Worm (Caenorhabditis elegans) whole organism, L1 larva: ENCODE results near the gene ccdc-47.

Source experiments
- C16A3.4 ChIP-seq: fragments of 150-350 bp; optimal IDR thresholded peaks from 2 replicates; lab custom pipeline; 2014; ENCODE audit warnings: missing biosample characterization, missing genetic modification characterization
- C34B4.2 ChIP-seq: sonication (generic microtip); optimal IDR thresholded peaks from 2 replicates; lab custom pipeline; 2017; ENCODE audit warnings: mild to moderate bottlenecking, missing genetic modification characterization, missing compliant biosample characterization
- aha-1 ChIP-seq: fragments of 150-350 bp; optimal IDR thresholded peaks from 2 replicates; lab custom pipeline; 2014; ENCODE audit warnings: missing biosample characterization, missing genetic modification characterization
- alr-1 ChIP-seq: fragments of 200-800 bp; sonication (Bioruptor generic); optimal IDR thresholded peaks from 2 replicates; lab custom pipeline; 2018; ENCODE audit warnings: borderline replicate concordance, mild to moderate bottlenecking, missing genetic modification characterization, missing compliant biosample characterization
- aly-2 ChIP-seq: fragments of 150-350 bp; optimal IDR thresholded peaks from 2 replicates; lab custom pipeline; 2014; ENCODE audit warnings: missing biosample characterization, missing genetic modification characterization
- ama-1 ChIP-seq: fragments of 150-350 bp; optimal IDR thresholded peaks from 2 replicates; lab custom pipeline; 2014
- ceh-82 ChIP-seq, 3 experiments: fragments of 150-350 bp in 1 of 3; sonication (generic microtip) in 2 of 3; optimal IDR thresholded peaks; 2 replicates each; lab custom pipeline; 2014 to 2017; ENCODE audit warnings: missing biosample characterization in 3 of 3, missing genetic modification characterization in 3 of 3
- ceh-88 ChIP-seq: fragments of 200-800 bp; sonication (Bioruptor generic); IDR thresholded peaks from 2 replicates; pipeline ENCODE4 v1.3.6; 2022; ENCODE audit warnings: missing genetic modification characterization, missing compliant biosample characterization
- dpl-1 ChIP-seq, 3 experiments: fragments of 150-350 bp in 2 of 3; sonication (generic microtip) in 1 of 3; optimal IDR thresholded peaks; 2 replicates each; lab custom pipeline; 2014 to 2017; ENCODE audit warnings: missing biosample characterization in 3 of 3, missing genetic modification characterization in 3 of 3, missing genetic modification reagents in 3 of 3
- dsc-1 ChIP-seq: sonication (generic microtip); optimal IDR thresholded peaks from 2 replicates; lab custom pipeline; 2016; ENCODE audit warnings: mild to moderate bottlenecking, missing genetic modification characterization, missing compliant biosample characterization
- efl-1 ChIP-seq, 4 experiments: fragments of 150-350 bp; optimal IDR thresholded peaks in 3 of 4; peaks in 1 of 4; 1 replicate in 1 of 4; 2 replicates in 3 of 4; lab custom pipeline; 2014; ENCODE audit warnings: missing biosample characterization in 2 of 4, missing genetic modification characterization in 2 of 4, missing genetic modification reagents in 2 of 4
- egl-13 ChIP-seq: sonication (generic microtip); optimal IDR thresholded peaks from 2 replicates; lab custom pipeline; 2016; ENCODE audit warnings: missing genotype, missing genetic modification reagents, missing genetic modification characterization, missing compliant biosample characterization
- fkh-4 ChIP-seq: sonication (generic microtip); optimal IDR thresholded peaks from 2 replicates; lab custom pipeline; 2016; ENCODE audit warnings: missing compliant biosample characterization, missing genetic modification characterization, borderline replicate concordance
- fkh-8 ChIP-seq: sonication (generic microtip); optimal IDR thresholded peaks from 2 replicates; lab custom pipeline; 2016; ENCODE audit warnings: mild to moderate bottlenecking, missing genetic modification characterization, missing compliant biosample characterization
- fos-1 ChIP-seq: fragments of 150-350 bp; optimal IDR thresholded peaks from 2 replicates; lab custom pipeline; 2014; ENCODE audit warnings: missing biosample characterization, missing genetic modification characterization
- hpl-2 ChIP-seq: fragments of 150-350 bp; optimal IDR thresholded peaks from 2 replicates; lab custom pipeline; 2014; ENCODE audit warnings: missing biosample characterization, missing genetic modification reagents, missing genetic modification characterization
- jun-1 ChIP-seq: fragments of 150-350 bp; optimal IDR thresholded peaks from 2 replicates; lab custom pipeline; 2014; ENCODE audit warnings: missing biosample characterization, missing genetic modification reagents, missing genetic modification characterization
- lin-35 ChIP-seq, 2 experiments: fragments of 150-350 bp; optimal IDR thresholded peaks; 2 replicates each; lab custom pipeline; 2014; ENCODE audit warnings: missing biosample characterization in 2 of 2, missing genetic modification characterization in 2 of 2, missing genetic modification reagents in 2 of 2
- lin-39 ChIP-seq: fragments of 150-350 bp; optimal IDR thresholded peaks from 2 replicates; lab custom pipeline; 2014; ENCODE audit warnings: missing biosample characterization, missing genetic modification reagents, missing genetic modification characterization
- lir-3 ChIP-seq: sonication (generic microtip); optimal IDR thresholded peaks from 2 replicates; lab custom pipeline; 2016; ENCODE audit warnings: mild to moderate bottlenecking, missing genetic modification characterization, moderate library complexity, missing compliant biosample characterization; ENCODE audit not compliant: poor library complexity
- lsy-2 ChIP-seq, 2 experiments: fragments of 150-350 bp; optimal IDR thresholded peaks; 2 replicates each; lab custom pipeline; 2014; ENCODE audit warnings: missing biosample characterization in 2 of 2, missing genetic modification characterization in 2 of 2
- nhr-11 ChIP-seq: fragments of 150-350 bp; optimal IDR thresholded peaks from 2 replicates; lab custom pipeline; 2014; ENCODE audit warnings: missing biosample characterization, missing genetic modification characterization
- nhr-19 ChIP-seq: fragments of 200-800 bp; sonication (Bioruptor generic); conservative IDR thresholded peaks from 2 replicates; pipeline ENCODE4 v1.3.6; 2022; ENCODE audit warnings: missing genetic modification characterization, missing compliant biosample characterization
- nhr-20 ChIP-seq: sonication (generic microtip); optimal IDR thresholded peaks from 2 replicates; lab custom pipeline; 2016; ENCODE audit warnings: mild to moderate bottlenecking, missing genetic modification characterization, missing compliant biosample characterization
- nhr-237 ChIP-seq: fragments of 150-350 bp; optimal IDR thresholded peaks from 2 replicates; lab custom pipeline; 2014; ENCODE audit warnings: missing biosample characterization, missing genetic modification characterization
- nhr-47 ChIP-seq: sonication (generic microtip); optimal IDR thresholded peaks from 2 replicates; lab custom pipeline; 2016; ENCODE audit warnings: mild to moderate bottlenecking, missing genetic modification characterization, moderate library complexity, missing compliant biosample characterization
- nhr-71 ChIP-seq: sonication (generic microtip); optimal IDR thresholded peaks from 2 replicates; lab custom pipeline; 2016; ENCODE audit warnings: mild to moderate bottlenecking, missing genetic modification characterization, moderate library complexity, missing compliant biosample characterization
- nhr-76 ChIP-seq: sonication (generic microtip); optimal IDR thresholded peaks from 2 replicates; lab custom pipeline; 2017; ENCODE audit warnings: missing biosample characterization, missing genetic modification characterization
- nhr-77 ChIP-seq: fragments of 150-350 bp; optimal IDR thresholded peaks from 2 replicates; lab custom pipeline; 2014; ENCODE audit warnings: missing biosample characterization, missing genetic modification characterization
- nhr-85 ChIP-seq: sonication (generic microtip); peaks from one replicate; lab custom pipeline; 2016; ENCODE audit warnings: missing genetic modification characterization, inconsistent platforms, missing compliant biosample characterization
- nhr-90 ChIP-seq: sonication (generic microtip); optimal IDR thresholded peaks from 2 replicates; lab custom pipeline; 2016; ENCODE audit warnings: mild to moderate bottlenecking, missing genetic modification characterization, missing compliant biosample characterization; ENCODE audit not compliant: poor library complexity
- rnt-1 ChIP-seq: sonication (generic microtip); optimal IDR thresholded peaks from 2 replicates; lab custom pipeline; 2016; ENCODE audit warnings: mild to moderate bottlenecking, missing genetic modification characterization, moderate library complexity, missing compliant biosample characterization
- skn-1 ChIP-seq: fragments of 150-350 bp; optimal IDR thresholded peaks from 2 replicates; lab custom pipeline; 2014; ENCODE audit warnings: missing biosample characterization, missing genetic modification characterization
- snu-23 ChIP-seq: sonication (generic microtip); optimal IDR thresholded peaks from 2 replicates; lab custom pipeline; 2016; ENCODE audit warnings: missing genetic modification characterization, missing compliant biosample characterization
- sptf-1 ChIP-seq: fragments of 150-350 bp; optimal IDR thresholded peaks from 2 replicates; lab custom pipeline; 2014; ENCODE audit warnings: missing biosample characterization, missing genetic modification characterization
- tbx-2 ChIP-seq: sonication (generic microtip); optimal IDR thresholded peaks from 2 replicates; lab custom pipeline; 2016; ENCODE audit warnings: missing genetic modification characterization, missing compliant biosample characterization
- vab-15 ChIP-seq: sonication (generic microtip); optimal IDR thresholded peaks from 2 replicates; lab custom pipeline; 2017; ENCODE audit warnings: missing genotype, mild to moderate bottlenecking, missing genetic modification characterization, missing compliant biosample characterization
- xbp-1 ChIP-seq: sonication (generic microtip); optimal IDR thresholded peaks from 2 replicates; lab custom pipeline; 2016; ENCODE audit warnings: missing genetic modification characterization, missing compliant biosample characterization
- zag-1 ChIP-seq: fragments of 150-350 bp; optimal IDR thresholded peaks from 2 replicates; lab custom pipeline; 2014; ENCODE audit warnings: missing biosample characterization, missing genetic modification characterization
- zip-4 ChIP-seq: fragments of 200-800 bp; sonication (Bioruptor generic); optimal IDR thresholded peaks from 2 replicates; lab custom pipeline; 2018; ENCODE audit warnings: mild to moderate bottlenecking, missing genetic modification characterization, moderate library complexity, missing compliant biosample characterization

Gene ccdc-47

DNA sequence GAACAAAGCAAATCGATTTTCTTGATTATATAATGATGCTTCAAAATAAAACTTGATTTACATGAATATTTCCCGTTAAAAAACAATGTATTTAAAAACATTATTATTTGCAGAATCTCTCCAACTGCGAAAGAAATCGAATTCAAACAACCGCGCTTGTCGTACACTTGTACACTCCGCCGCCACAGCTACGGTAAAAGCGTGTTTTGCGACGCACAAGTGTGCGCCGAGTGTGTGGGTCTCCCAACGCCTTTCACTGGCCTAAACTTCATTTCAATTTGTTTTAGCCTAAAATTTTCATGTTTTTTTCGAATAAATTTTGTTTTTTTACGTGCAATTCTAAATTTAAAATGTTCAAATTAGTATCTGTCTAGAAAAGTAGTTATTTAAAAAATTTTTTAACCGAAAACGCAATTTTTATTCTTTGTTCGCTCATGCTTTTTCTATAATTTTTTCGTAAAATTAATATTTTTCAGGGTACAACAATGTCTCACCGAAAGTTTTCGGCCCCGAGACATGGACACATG is 49.3 kb upstream of the ccdc-47 start, which contains the start of gene rpl-3 (continued):
- TF ChIP-seq fkh-8 (tag; lab: Kevin White, UChicago): peak; percentile 100

DNA sequence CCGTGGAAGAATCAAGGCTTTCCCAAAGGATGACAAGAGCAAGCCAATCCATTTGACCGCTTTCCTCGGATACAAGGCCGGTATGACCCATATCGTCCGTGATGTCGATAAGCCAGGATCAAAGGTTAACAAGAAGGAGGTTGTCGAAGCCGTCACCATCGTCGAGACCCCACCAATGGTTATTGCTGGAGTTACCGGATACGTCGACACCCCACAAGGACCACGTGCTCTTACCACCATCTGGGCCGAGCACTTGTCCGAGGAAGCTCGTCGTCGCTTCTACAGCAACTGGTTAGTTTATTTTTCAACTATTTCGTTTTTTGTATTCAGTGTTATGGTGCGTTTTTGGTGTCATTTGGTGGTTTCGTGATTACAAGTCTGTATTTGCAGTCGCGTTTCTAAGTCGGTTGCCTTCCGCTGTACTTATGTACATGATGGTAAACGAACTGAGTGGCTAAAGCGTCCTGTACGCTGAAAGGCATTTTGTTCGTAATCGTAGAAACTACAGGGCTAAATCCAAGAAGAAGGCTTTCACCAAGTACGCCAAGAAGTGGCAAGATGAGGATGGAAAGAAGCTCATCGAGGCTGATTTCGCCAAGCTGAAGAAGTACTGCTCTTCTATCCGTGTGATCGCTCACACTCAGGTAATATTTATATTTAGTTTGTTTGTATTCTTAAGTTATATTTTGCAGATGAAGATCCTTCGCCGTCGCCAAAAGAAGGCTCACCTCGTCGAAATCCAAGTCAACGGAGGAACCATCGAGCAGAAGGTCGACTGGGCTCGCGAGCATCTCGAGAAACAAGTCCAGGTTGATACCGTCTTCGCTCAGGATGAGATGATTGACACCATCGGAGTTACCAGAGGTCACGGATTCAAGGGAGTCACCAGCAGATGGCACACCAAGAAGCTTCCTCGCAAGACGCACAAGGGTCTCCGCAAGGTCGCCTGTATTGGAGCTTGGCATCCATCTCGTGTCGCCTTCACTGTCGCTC is 48.5 kb upstream of the ccdc-47 start:
- peak; percentile 14 for TF ChIP-seq vab-15 (tag; lab: Kevin White, UChicago)
- TF ChIP-seq C34B4.2 (tag; lab: Kevin White, UChicago): no peak
- peak; percentile 80 for TF ChIP-seq alr-1 (tag; lab: Kevin White, UChicago)
- no peak for TF ChIP-seq efl-1 (optimal IDR thresholded peaks at IDR 0.05; lab: Kevin White, UChicago)
- peak in 1 of 2 experiments; percentile 77 for TF ChIP-seq efl-1 (GFP tag; optimal IDR thresholded peaks at IDR 0.05 in 1 of 2; lab: Kevin White, UChicago)
- no peak for TF ChIP-seq ceh-88
- TF ChIP-seq tbx-2 (tag; lab: Kevin White, UChicago): no peak
- TF ChIP-seq lir-3: no peak
- TF ChIP-seq ceh-82 (tag; optimal IDR thresholded peaks at IDR 0.05; lab: Kevin White, UChicago): no peak
- no peak for TF ChIP-seq C16A3.4 (tag; lab: Kevin White, UChicago)
- no peak for TF ChIP-seq sptf-1 (tag; lab: Kevin White, UChicago)
- no peak for TF ChIP-seq egl-13
- TF ChIP-seq skn-1 (tag; lab: Kevin White, UChicago): no peak
- no peak for TF ChIP-seq dpl-1 (GFP tag; optimal IDR thresholded peaks at IDR 0.05; lab: Kevin White, UChicago)
- no peak for TF ChIP-seq zip-4
- no peak for TF ChIP-seq lin-39 (tag; lab: Kevin White, UChicago)
- no peak for TF ChIP-seq ama-1 (lab: Kevin White, UChicago)

DNA sequence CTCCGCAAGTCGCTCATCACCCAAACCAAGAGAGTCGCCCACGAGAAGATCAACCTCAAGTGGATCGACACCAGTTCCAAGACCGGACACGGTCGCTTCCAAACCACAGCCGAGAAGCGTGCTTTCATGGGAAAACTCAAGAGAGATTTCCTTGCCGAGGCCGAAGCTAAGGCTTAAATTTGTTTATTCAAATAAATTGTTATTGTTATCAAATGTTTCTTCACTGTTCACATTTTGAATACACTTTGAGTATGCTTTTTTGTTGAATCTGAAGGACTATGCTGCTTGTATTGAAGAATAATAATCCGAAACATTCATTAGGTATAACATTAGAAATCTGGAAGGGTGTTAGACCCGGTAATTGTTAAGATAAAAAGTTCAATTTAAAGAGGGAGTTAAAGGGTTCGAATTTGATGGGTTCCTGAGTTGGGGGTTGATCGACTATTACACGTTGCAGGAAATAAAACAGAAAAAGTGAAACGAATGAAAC is 47.4 kb upstream of the ccdc-47 start:
- TF ChIP-seq efl-1 (optimal IDR thresholded peaks at IDR 0.05; lab: Kevin White, UChicago) (peak; percentile 1 to 5), efl-1 (GFP tag; optimal IDR thresholded peaks at IDR 0.05 in 1 of 2; lab: Kevin White, UChicago) (peak in 1 of 2 experiments; percentile 86), fos-1 (tag; lab: Kevin White, UChicago) (peak; percentile 66), lin-35 (GFP tag; optimal IDR thresholded peaks at IDR 0.05; lab: Kevin White, UChicago) (peak in 1 of 2 experiments; percentile 15), nhr-20 (tag; lab: Kevin White, UChicago) (peak; percentile 2), hpl-2 (GFP tag; lab: Kevin White, UChicago) (peak; percentile 44), nhr-71 (tag; lab: Kevin White, UChicago) (peak; percentile 22), nhr-237 (tag; lab: Kevin White, UChicago) (no peak), jun-1 (tag; lab: Kevin White, UChicago) (no peak), xbp-1 (tag; lab: Kevin White, UChicago) (peak; percentile 19), vab-15 (tag; lab: Kevin White, UChicago) (no peak), nhr-85 (tag; lab: Kevin White, UChicago) (peak; percentile 40), snu-23 (peak; percentile 8), nhr-47 (tag; lab: Kevin White, UChicago) (peak; percentile 6), aha-1 (tag; lab: Kevin White, UChicago) (no peak), nhr-11 (peak; percentile 25), C16A3.4 (tag; lab: Kevin White, UChicago) (peak; percentile 7), zag-1 (no peak), egl-13 (no peak), nhr-76 (tag; lab: Kevin White, UChicago) (no peak), nhr-19 (peak; percentile 20; the same call in 1 of the 2 replicates), ama-1 (lab: Kevin White, UChicago) (peak; percentile 31), aly-2 (tag; lab: Kevin White, UChicago) (peak; percentile 67), rnt-1 (tag; lab: Kevin White, UChicago) (no peak), nhr-77 (tag; lab: Kevin White, UChicago) (peak; percentile 35), dsc-1 (tag; lab: Kevin White, UChicago) (peak; percentile 23), lsy-2 (tag; optimal IDR thresholded peaks at IDR 0.05; lab: Kevin White, UChicago) (peak in 1 of 2 experiments; percentile 67), fkh-4 (no peak), nhr-90 (peak; percentile 17)
